Fruit fly (Drosophila melanogaster): Measurements from ENCODE around the gene CG5854.

DNA sequence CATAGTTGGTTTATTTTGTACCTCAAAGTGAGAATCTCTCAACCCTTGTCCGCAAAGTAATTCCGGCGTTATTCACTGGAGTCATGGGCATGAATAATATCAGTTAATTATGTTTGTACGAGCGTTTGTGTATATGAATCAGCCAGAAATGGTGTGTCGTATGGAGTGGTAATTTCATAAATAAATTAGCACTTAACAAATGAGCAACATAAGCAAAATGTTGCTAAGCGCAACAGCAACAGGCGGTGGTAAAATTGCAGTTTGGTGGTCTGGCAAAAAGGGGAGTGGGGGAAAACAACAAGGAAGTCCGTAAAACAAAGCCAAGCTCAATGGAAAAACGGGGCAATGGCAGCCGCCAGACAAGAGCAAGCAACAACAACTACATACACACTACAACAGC, 48.1 kb upstream of the CG5854 start:
- TF ChIP-seq psq (optimal IDR thresholded peaks at IDR 0.05) (no peak), ttk (optimal IDR thresholded peaks at IDR 0.05) (no peak)

All from Kc167 (cell line).